Worm (Caenorhabditis elegans): ENCODE results near the gene acl-14.

Gene acl-14

ce11 chrV:9343629-9344624, 10.5 kb upstream of the acl-14 start, which contains the start of gene tos-1 (continued):
- TF ChIP-seq unc-62 (GFP tag; optimal IDR thresholded peaks at IDR 0.05 in 1 of 2) = peak; percentile 37 to 100
- peak; percentile 70 for TF ChIP-seq unc-62 (tag; optimal IDR thresholded peaks at IDR 0.05)
- no peak for TF ChIP-seq ceh-32 (tag; optimal IDR thresholded peaks at IDR 0.05; ENCODE audit: poor library complexity)
- TF ChIP-seq daf-16 (GFP tag; optimal IDR thresholded peaks at IDR 0.05) = peak; percentile 68 to 95
- peak; percentile 74 for TF ChIP-seq daf-16 (tag; optimal IDR thresholded peaks at IDR 0.05)
- TF ChIP-seq Y105C5A.15 (GFP tag; IDR thresholded peaks at IDR 0.05) = no peak
- TF ChIP-seq fkh-10 (GFP tag; optimal IDR thresholded peaks at IDR 0.05) = peak; percentile 98
- TF ChIP-seq snpc-1.2 (GFP tag; IDR thresholded peaks at IDR 0.05) = no peak
- TF ChIP-seq dmd-6 (GFP tag; IDR thresholded peaks at IDR 0.05) = peak; percentile 99
- TF ChIP-seq nhr-11 (tag; optimal IDR thresholded peaks at IDR 0.05) = peak; percentile 99
- peak; percentile 85 for TF ChIP-seq ces-1 (GFP tag; optimal IDR thresholded peaks at IDR 0.05)
- TF ChIP-seq ceh-28 (tag; optimal IDR thresholded peaks at IDR 0.05) = peak; percentile 84
- peak; percentile 98 for TF ChIP-seq mep-1 (tag; optimal IDR thresholded peaks at IDR 0.05)
- no peak for TF ChIP-seq zip-11 (GFP tag; IDR thresholded peaks at IDR 0.05)
- peak; percentile 60; the same call in 1 of the 2 replicates for TF ChIP-seq dmd-9 (GFP tag; IDR thresholded peaks at IDR 0.05)
- TF ChIP-seq jun-1 (tag; optimal IDR thresholded peaks at IDR 0.05) = peak; percentile 94
- TF ChIP-seq lin-39 (tag; optimal IDR thresholded peaks at IDR 0.05) = peak; percentile 46
- TF ChIP-seq F44E2.7 (GFP tag; IDR thresholded peaks at IDR 0.05) = no peak

ce11 chrV:9342965-9343628, 9.7 kb upstream of the acl-14 start:
- peak; percentile 84 for TF ChIP-seq zfp-3 (GFP tag; conservative IDR thresholded peaks at IDR 0.05)
- peak; percentile 57 for TF ChIP-seq egl-43 (GFP tag; IDR thresholded peaks at IDR 0.05)
- no peak for TF ChIP-seq ceh-82 (tag; optimal IDR thresholded peaks at IDR 0.05)
- no peak for TF ChIP-seq mxl-3 (GFP tag; optimal IDR thresholded peaks at IDR 0.05)
- TF ChIP-seq madf-9 (GFP tag; conservative IDR thresholded peaks at IDR 0.05) = 0 out of 2 replicates have a peak, but pooled peaks have one; percentile 45
- TF ChIP-seq mep-1 (tag; optimal IDR thresholded peaks at IDR 0.05) = no peak
- peak; percentile 64 for TF ChIP-seq ctbp-1 (GFP tag; IDR thresholded peaks at IDR 0.05)
- no peak for TF ChIP-seq ceh-28 (tag; optimal IDR thresholded peaks at IDR 0.05)
- no peak for TF ChIP-seq jun-1 (tag; optimal IDR thresholded peaks at IDR 0.05)
- TF ChIP-seq zip-11 (GFP tag; IDR thresholded peaks at IDR 0.05) = 0 out of 2 replicates have a peak, but pooled peaks have one; percentile 33
- peak; percentile 48; the same call in 1 of the 2 replicates for TF ChIP-seq arid-1 (GFP tag; conservative IDR thresholded peaks at IDR 0.05)
- peak; percentile 81 for TF ChIP-seq D1046.2 (GFP tag; IDR thresholded peaks at IDR 0.05)
- TF ChIP-seq aha-1 (tag) = peak; percentile 96
- no peak for TF ChIP-seq F37D6.2 (tag; optimal IDR thresholded peaks at IDR 0.05)
- peak; percentile 56; the same call in 1 of the 2 replicates for TF ChIP-seq dmd-9 (GFP tag; IDR thresholded peaks at IDR 0.05)
- TF ChIP-seq snpc-1.2 (GFP tag; IDR thresholded peaks at IDR 0.05) = peak; percentile 69
- TF ChIP-seq nhr-42 (GFP tag; IDR thresholded peaks at IDR 0.05) = peak; percentile 84
- TF ChIP-seq lim-7 (GFP tag; IDR thresholded peaks at IDR 0.05) = peak; percentile 69
- peak; percentile 37 for TF ChIP-seq fos-1 (tag; optimal IDR thresholded peaks at IDR 0.05)
- TF ChIP-seq nhr-102 (tag; optimal IDR thresholded peaks at IDR 0.05) = no peak
- TF ChIP-seq daf-19 (GFP tag; conservative IDR thresholded peaks at IDR 0.05) = peak; percentile 80; the same call in 1 of the 2 replicates
- peak; percentile 21 for TF ChIP-seq lin-1 (GFP tag; IDR thresholded peaks at IDR 0.05)
- no peak for TF ChIP-seq spr-3 (GFP tag; optimal IDR thresholded peaks at IDR 0.05)
- 0 out of 2 replicates have a peak, but pooled peaks have one; percentile 9 for TF ChIP-seq Y105C5A.15 (GFP tag; IDR thresholded peaks at IDR 0.05)
- TF ChIP-seq T26A8.4 (GFP tag; IDR thresholded peaks at IDR 0.05) = peak; percentile 91; the same call in 1 of the 2 replicates
- TF ChIP-seq hlh-11 (tag; optimal IDR thresholded peaks at IDR 0.05) = no peak
- peak; percentile 9 for TF ChIP-seq dve-1 (tag; optimal IDR thresholded peaks at IDR 0.05; ENCODE audit: insufficient read depth)
- TF ChIP-seq tra-1 (GFP tag; IDR thresholded peaks at IDR 0.05) = 0 out of 2 replicates have a peak, but pooled peaks have one; percentile 25
- no peak for TF ChIP-seq zip-2 (tag; optimal IDR thresholded peaks at IDR 0.05)
- no peak for TF ChIP-seq rbr-2 (tag; optimal IDR thresholded peaks at IDR 0.05)
- TF ChIP-seq ceh-20 (GFP tag; IDR thresholded peaks at IDR 0.05) = peak; percentile 67
- peak; percentile 59 for TF ChIP-seq hmg-1.1 (GFP tag; IDR thresholded peaks at IDR 0.05)
- TF ChIP-seq vab-7 (GFP tag; IDR thresholded peaks at IDR 0.05) = peak; percentile 69
- peak; percentile 77 for TF ChIP-seq lin-29 (GFP tag; IDR thresholded peaks at IDR 0.05)
- no peak for TF ChIP-seq unc-130 (GFP tag; optimal IDR thresholded peaks at IDR 0.05)
